Fruit fly (Drosophila melanogaster) whole organism, embryonic: Measurements from ENCODE around the gene isoQC.

Experiments
- Awh ChIP-seq: fragments of 200-800 bp; sonication (Bioruptor generic); IDR thresholded peaks from 2 replicates; pipeline ENCODE4, ENCODE4 v1.3.6; 2022; ENCODE audit warnings: missing biosample characterization, missing genetic modification characterization
- BEAF-32 ChIP-seq: fragments of 200-800 bp; sonication (Bioruptor generic); optimal IDR thresholded peaks from 3 replicates; lab custom pipeline; 2017; ENCODE audit warnings: missing biosample characterization, missing genetic modification characterization, mild to moderate bottlenecking, moderate library complexity, missing genetic modification reagents
- CG10274 ChIP-seq: fragments of 200-800 bp; sonication (Bioruptor generic); optimal IDR thresholded peaks from 3 replicates; lab custom pipeline; 2017; ENCODE audit warnings: missing biosample characterization, mild to moderate bottlenecking, missing genetic modification characterization
- CG10565 ChIP-seq: fragments of 200-800 bp; sonication (Bioruptor generic); optimal IDR thresholded peaks from 3 replicates; lab custom pipeline; 2016; ENCODE audit warnings: missing biosample characterization, mild to moderate bottlenecking, missing genetic modification characterization
- CG10959 ChIP-seq: fragments of 200-800 bp; sonication (Bioruptor generic); IDR thresholded peaks from 2 replicates; pipeline ENCODE4 v1.3.6; 2022; ENCODE audit warnings: missing biosample characterization, missing genetic modification characterization
- CG11093 ChIP-seq: fragments of 200-800 bp; sonication (Bioruptor generic); IDR thresholded peaks from 3 replicates; pipeline ENCODE4 v1.3.6; 2022; ENCODE audit warnings: missing biosample characterization, missing genetic modification characterization
- CG11560 ChIP-seq: fragments of 200-800 bp; sonication (Bioruptor generic); IDR thresholded peaks from 3 replicates; pipeline ENCODE4 v1.3.6; 2022; ENCODE audit warnings: missing biosample characterization, missing genetic modification characterization
- CG14441 ChIP-seq: fragments of 200-800 bp; sonication (Bioruptor generic); IDR thresholded peaks from 2 replicates; pipeline ENCODE4 v1.3.6; 2022; ENCODE audit warnings: missing biosample characterization, missing genetic modification characterization
- CG17829 ChIP-seq: fragments of 200-800 bp; optimal IDR thresholded peaks from 2 replicates; lab custom pipeline; 2019; ENCODE audit warnings: missing biosample characterization, mild to moderate bottlenecking, missing genetic modification characterization, moderate library complexity
- CG1832 ChIP-seq: fragments of 200-800 bp; sonication (Bioruptor generic); optimal IDR thresholded peaks from 2 replicates; lab custom pipeline; 2017; ENCODE audit warnings: missing biosample characterization, mild to moderate bottlenecking, missing genetic modification characterization, inconsistent platforms
- CG18476 ChIP-seq: fragments of 200-800 bp; sonication (Bioruptor generic); optimal IDR thresholded peaks from 2 replicates; lab custom pipeline; 2016; ENCODE audit warnings: missing biosample characterization, mild to moderate bottlenecking, missing genetic modification characterization
- CG18599 ChIP-seq: fragments of 200-800 bp; sonication (Bioruptor generic); optimal IDR thresholded peaks from 3 replicates; lab custom pipeline; 2017; ENCODE audit warnings: missing biosample characterization, missing genetic modification characterization, mild to moderate bottlenecking, moderate library complexity, missing genetic modification reagents
- CG18764 ChIP-seq: fragments of 200-800 bp; sonication (Bioruptor generic); optimal IDR thresholded peaks from 3 replicates; lab custom pipeline; 2016; ENCODE audit warnings: missing biosample characterization, missing genetic modification characterization
- CG2129 ChIP-seq: fragments of 200-800 bp; sonication (Bioruptor generic); IDR thresholded peaks from 2 replicates; pipeline ENCODE4 v1.3.6; 2022; ENCODE audit warnings: missing biosample characterization, missing genetic modification characterization; ENCODE audit not compliant: partially characterized antibody
- CG2678 ChIP-seq: fragments of 200-800 bp; sonication (Bioruptor generic); optimal IDR thresholded peaks from 3 replicates; lab custom pipeline; 2019; ENCODE audit warnings: missing biosample characterization, mild to moderate bottlenecking, missing genetic modification characterization, moderate library complexity
- CG30403 ChIP-seq: fragments of 200-800 bp; sonication (Bioruptor generic); optimal IDR thresholded peaks from 3 replicates; lab custom pipeline; 2016; ENCODE audit warnings: missing biosample characterization, missing genetic modification characterization
- CG31365 ChIP-seq: fragments of 200-800 bp; sonication (Bioruptor generic); optimal IDR thresholded peaks from 2 replicates; lab custom pipeline; 2018; ENCODE audit warnings: missing biosample characterization, mild to moderate bottlenecking, missing genetic modification characterization
- CG33557 ChIP-seq: fragments of 200-800 bp; sonication (Bioruptor generic); optimal IDR thresholded peaks from 2 replicates; lab custom pipeline; 2019; ENCODE audit warnings: missing biosample characterization, mild to moderate bottlenecking, missing genetic modification characterization, moderate library complexity
- CG4820 ChIP-seq: fragments of 200-800 bp; sonication (Bioruptor generic); optimal IDR thresholded peaks from 3 replicates; lab custom pipeline; 2016; ENCODE audit warnings: missing biosample characterization, missing genetic modification characterization
- CG4854 ChIP-seq: fragments of 200-800 bp; sonication (Bioruptor generic); optimal IDR thresholded peaks from 2 replicates; lab custom pipeline; 2016; ENCODE audit warnings: missing biosample characterization, missing genetic modification characterization, inconsistent platforms
- CG6175 ChIP-seq: fragments of 200-800 bp; sonication (Bioruptor generic); IDR thresholded peaks from 3 replicates; pipeline ENCODE4 v1.3.6; 2022; ENCODE audit warnings: missing biosample characterization, missing genetic modification characterization
- CG8290 ChIP-seq, 3 experiments: fragments of 200-800 bp; sonication (Bioruptor generic); optimal IDR thresholded peaks; 2 replicates each; lab custom pipeline; 2016 to 2019; ENCODE audit warnings: missing biosample characterization in 3 of 3, missing genetic modification characterization in 3 of 3, mild to moderate bottlenecking in 2 of 3, moderate library complexity in 1 of 3
- Chrac-16 ChIP-seq: fragments of 200-800 bp; sonication (Bioruptor generic); optimal IDR thresholded peaks from 3 replicates; lab custom pipeline; 2016; ENCODE audit warnings: missing biosample characterization, missing genetic modification characterization
- D ChIP-seq, 2 experiments: fragments of 200-800 bp in 1 of 2; fragments of >200 bp in 1 of 2; sonication (Bioruptor generic) in 1 of 2; optimal IDR thresholded peaks; 2 replicates in 1 of 2; 3 replicates in 1 of 2; lab custom pipeline; 2017; ENCODE audit warnings: mild to moderate bottlenecking in 1 of 2, missing biosample characterization in 1 of 2, missing genetic modification characterization in 1 of 2, missing genetic modification reagents in 1 of 2
- Dek ChIP-seq: fragments of 200-800 bp; sonication (Bioruptor generic); optimal IDR thresholded peaks from 3 replicates; lab custom pipeline; 2019; ENCODE audit warnings: missing biosample characterization, mild to moderate bottlenecking, missing genetic modification characterization, moderate library complexity
- ERR ChIP-seq: fragments of 200-800 bp; sonication (Bioruptor generic); optimal IDR thresholded peaks from 2 replicates; lab custom pipeline; 2016; ENCODE audit warnings: missing biosample characterization, missing genetic modification characterization
- Gsc ChIP-seq: fragments of 200-800 bp; sonication (Bioruptor generic); IDR thresholded peaks from 2 replicates; pipeline ENCODE4 v1.3.6; 2022; ENCODE audit warnings: missing biosample characterization, missing genetic modification characterization
- Hr3 ChIP-seq: fragments of 200-800 bp; sonication (Bioruptor generic); optimal IDR thresholded peaks from 3 replicates; lab custom pipeline; 2016; ENCODE audit warnings: missing biosample characterization, missing genetic modification characterization
- Mes4 ChIP-seq: fragments of 200-800 bp; sonication (Bioruptor generic); optimal IDR thresholded peaks from 2 replicates; lab custom pipeline; 2016; ENCODE audit warnings: missing biosample characterization, missing genetic modification characterization
- Oaz ChIP-seq: fragments of 200-800 bp; sonication (Bioruptor generic); IDR thresholded peaks from 2 replicates; pipeline ENCODE4 v1.3.6; 2022; ENCODE audit warnings: missing biosample characterization, missing genetic modification characterization
- Rx ChIP-seq: fragments of 200-800 bp; sonication (Bioruptor generic); IDR thresholded peaks from 2 replicates; pipeline ENCODE4 v1.3.6; 2022; ENCODE audit warnings: missing biosample characterization, missing genetic modification characterization
- Vsx1 ChIP-seq: fragments of 200-800 bp; sonication (Bioruptor generic); optimal IDR thresholded peaks from 2 replicates; lab custom pipeline; 2017; ENCODE audit warnings: missing biosample characterization, mild to moderate bottlenecking, missing genetic modification characterization, missing genetic modification reagents
- ase ChIP-seq: fragments of 200-800 bp; sonication (Bioruptor generic); IDR thresholded peaks from 3 replicates; pipeline ENCODE4 v1.3.6; 2022; ENCODE audit warnings: missing biosample characterization, missing genetic modification characterization
- bigmax ChIP-seq: fragments of 200-800 bp; sonication (Bioruptor generic); optimal IDR thresholded peaks from 2 replicates; lab custom pipeline; 2018; ENCODE audit warnings: missing biosample characterization, mild to moderate bottlenecking, missing genetic modification characterization
- bsh ChIP-seq, 2 experiments: fragments of 200-800 bp; sonication (Bioruptor generic); optimal IDR thresholded peaks; 2 replicates each; lab custom pipeline; 2017 to 2018; ENCODE audit warnings: mild to moderate bottlenecking in 2 of 2, missing biosample characterization in 2 of 2, missing genetic modification characterization in 2 of 2, moderate library complexity in 1 of 2
- chinmo ChIP-seq: fragments of 200-800 bp; sonication (Bioruptor generic); IDR thresholded peaks from 4 replicates; pipeline ENCODE4 v1.3.6; 2022; ENCODE audit warnings: missing biosample characterization, missing genetic modification characterization; ENCODE audit not compliant: partially characterized antibody
- da ChIP-seq: fragments of 200-800 bp; sonication (Bioruptor generic); optimal IDR thresholded peaks from 2 replicates; lab custom pipeline; 2016; ENCODE audit warnings: missing biosample characterization, missing genetic modification characterization
- dan ChIP-seq: fragments of 200-800 bp; sonication (Bioruptor generic); IDR thresholded peaks from 2 replicates; pipeline ENCODE4 v1.3.6; 2022; ENCODE audit warnings: missing biosample characterization, missing genetic modification characterization
- disco-r ChIP-seq: fragments of 200-800 bp; sonication (Bioruptor generic); optimal IDR thresholded peaks from 2 replicates; lab custom pipeline; 2016; ENCODE audit warnings: missing biosample characterization, missing genetic modification characterization
- lov ChIP-seq, 2 experiments: fragments of 200-800 bp in 1 of 2; fragments of >200 bp in 1 of 2; sonication (Bioruptor generic) in 1 of 2; IDR thresholded peaks in 1 of 2; optimal IDR thresholded peaks in 1 of 2; 2 replicates in 1 of 2; 3 replicates in 1 of 2; pipeline versions ENCODE4 v1.3.6 to Lab custom; 2017 to 2022; ENCODE audit warnings: missing biosample characterization in 1 of 2, missing genetic modification characterization in 1 of 2
- mirr ChIP-seq: fragments of 200-800 bp; sonication (Bioruptor generic); optimal IDR thresholded peaks from 3 replicates; lab custom pipeline; 2018; ENCODE audit warnings: missing biosample characterization, mild to moderate bottlenecking, missing genetic modification characterization
- phol ChIP-seq: fragments of 200-800 bp; sonication (Bioruptor generic); optimal IDR thresholded peaks from 3 replicates; lab custom pipeline; 2018; ENCODE audit warnings: missing biosample characterization, mild to moderate bottlenecking, missing genetic modification characterization, moderate library complexity
- prd ChIP-seq, 3 experiments: fragments of >200 bp in 2 of 3; fragments of 200-800 bp in 1 of 3; sonication (Bioruptor generic) in 1 of 3; optimal IDR thresholded peaks in 2 of 3; IDR thresholded peaks in 1 of 3; 2 replicates in 2 of 3; 3 replicates in 1 of 3; pipeline versions ENCODE4 v1.3.6 to Lab custom; 2017 to 2022; ENCODE audit warnings: missing biosample characterization in 1 of 3, missing genetic modification characterization in 1 of 3
- pzg ChIP-seq: fragments of 200-800 bp; sonication (Bioruptor generic); optimal IDR thresholded peaks from 3 replicates; lab custom pipeline; 2018; ENCODE audit warnings: missing biosample characterization, mild to moderate bottlenecking, missing genetic modification characterization, moderate library complexity
- sens-2 ChIP-seq: fragments of 200-800 bp; sonication (Bioruptor generic); IDR thresholded peaks from 2 replicates; pipeline ENCODE4 v1.3.6; 2022; ENCODE audit warnings: missing biosample characterization, missing genetic modification characterization
- sima ChIP-seq: fragments of 200-800 bp; sonication (Bioruptor generic); optimal IDR thresholded peaks from 2 replicates; lab custom pipeline; 2016; ENCODE audit warnings: missing biosample characterization, missing genetic modification characterization
- trh ChIP-seq: fragments of 200-800 bp; sonication (Bioruptor generic); optimal IDR thresholded peaks from 2 replicates; lab custom pipeline; 2016; ENCODE audit warnings: missing biosample characterization, missing genetic modification characterization
- z ChIP-seq: fragments of 200-800 bp; sonication (Bioruptor generic); IDR thresholded peaks from 3 replicates; pipeline ENCODE4 v1.3.6; 2022; ENCODE audit warnings: missing biosample characterization, missing genetic modification characterization
- zf30C ChIP-seq: fragments of 200-800 bp; sonication (Bioruptor generic); optimal IDR thresholded peaks from 3 replicates; lab custom pipeline; 2018; ENCODE audit warnings: missing biosample characterization, mild to moderate bottlenecking, missing genetic modification characterization

Gene isoQC

dm6 chr3L:20474789-20475208 lies 533 bp downstream of the isoQC start (continued):
- peak; percentile 79 for TF ChIP-seq mirr (GFP tag; lab: Kevin White, UChicago)
- TF ChIP-seq CG2678 (tag; lab: Kevin White, UChicago): peak; percentile 89
- TF ChIP-seq CG1832: no peak
- TF ChIP-seq Rx (GFP tag; lab: Robert Waterston, UW): no peak
- peak; percentile 82 for TF ChIP-seq phol
- TF ChIP-seq Dek (tag; lab: Kevin White, UChicago): peak; percentile 87
- TF ChIP-seq sima: peak; percentile 59
- TF ChIP-seq CG31365 (tag; lab: Kevin White, UChicago): peak; percentile 69
- peak; percentile 92 for TF ChIP-seq CG30403 (GFP tag; lab: Kevin White, UChicago)
- TF ChIP-seq chinmo: no peak
- TF ChIP-seq CG18764 (GFP tag; lab: Kevin White, UChicago): peak; percentile 84
- no peak for TF ChIP-seq dan (GFP tag; lab: Robert Waterston, UW)
- peak; percentile 74 for TF ChIP-seq CG4820 (GFP tag; lab: Kevin White, UChicago)
- TF ChIP-seq D (optimal IDR thresholded peaks at IDR 0.05; lab: Kevin White, UChicago): no peak
- TF ChIP-seq D (GFP tag; optimal IDR thresholded peaks at IDR 0.05; lab: Kevin White, UChicago): peak; percentile 72
- TF ChIP-seq CG11093 (GFP tag; lab: Robert Waterston, UW): peak; percentile 69; the same call in 2 of the 3 replicates
- peak; percentile 53 for TF ChIP-seq Vsx1 (GFP tag; lab: Kevin White, UChicago)
- no peak for TF ChIP-seq ase (GFP tag; lab: Robert Waterston, UW)
- no peak for TF ChIP-seq CG14441 (GFP tag; lab: Robert Waterston, UW)
- peak; percentile 60 for TF ChIP-seq CG10274
- TF ChIP-seq Oaz: no peak
- TF ChIP-seq Hr3 (GFP tag; lab: Kevin White, UChicago): peak; percentile 90
- no peak for TF ChIP-seq CG10565 (GFP tag; lab: Kevin White, UChicago)
- no peak for TF ChIP-seq CG2129
- peak; percentile 92 for TF ChIP-seq CG18599
- no peak for TF ChIP-seq CG6175 (GFP tag; lab: Robert Waterston, UW)
- TF ChIP-seq trh (GFP tag; lab: Kevin White, UChicago): peak; percentile 84
- TF ChIP-seq z (GFP tag; lab: Robert Waterston, UW): no peak
- TF ChIP-seq CG8290 (GFP tag; optimal IDR thresholded peaks at IDR 0.05; lab: Kevin White, UChicago): peak; percentile 63
- peak; percentile 40 to 95 for TF ChIP-seq CG8290 (tag; optimal IDR thresholded peaks at IDR 0.05; lab: Kevin White, UChicago)
- TF ChIP-seq lov (optimal IDR thresholded peaks at IDR 0.05; lab: Kevin White, UChicago): no peak
- no peak for TF ChIP-seq lov (GFP tag; IDR thresholded peaks at IDR 0.05; lab: Robert Waterston, UW)
- TF ChIP-seq CG33557 (GFP tag; lab: Kevin White, UChicago): peak; percentile 69
- TF ChIP-seq Gsc (GFP tag; lab: Robert Waterston, UW): no peak
- TF ChIP-seq pzg: peak; percentile 76
- TF ChIP-seq sens-2 (GFP tag; lab: Robert Waterston, UW): no peak
- TF ChIP-seq zf30C (GFP tag; lab: Kevin White, UChicago): no peak
- no peak for TF ChIP-seq bigmax (GFP tag; lab: Kevin White, UChicago)
- peak; percentile 80 for TF ChIP-seq CG4854 (GFP tag; lab: Kevin White, UChicago)
- TF ChIP-seq CG11560: no peak
- peak; percentile 60 for TF ChIP-seq ERR (GFP tag; lab: Kevin White, UChicago)
- peak; percentile 88 for TF ChIP-seq Chrac-16 (GFP tag; lab: Kevin White, UChicago)
- TF ChIP-seq da (GFP tag; lab: Kevin White, UChicago): peak; percentile 71
- no peak for TF ChIP-seq CG10959 (GFP tag; lab: Robert Waterston, UW)
- TF ChIP-seq prd (optimal IDR thresholded peaks at IDR 0.05; lab: Kevin White, UChicago): no peak
- TF ChIP-seq prd (GFP tag; IDR thresholded peaks at IDR 0.05; lab: Robert Waterston, UW): no peak
- TF ChIP-seq bsh (GFP tag; optimal IDR thresholded peaks at IDR 0.05; lab: Kevin White, UChicago): peak in 1 of 2 experiments; percentile 79
- peak; percentile 67 for TF ChIP-seq Mes4 (GFP tag; lab: Kevin White, UChicago)
- peak; percentile 80 for TF ChIP-seq CG17829
- peak; percentile 31 for TF ChIP-seq BEAF-32 (GFP tag; lab: Kevin White, UChicago)
- peak; percentile 29 for TF ChIP-seq disco-r (GFP tag; lab: Kevin White, UChicago)
- no peak for TF ChIP-seq Awh (GFP tag; lab: Robert Waterston, UW)
- TF ChIP-seq CG18476 (GFP tag; lab: Kevin White, UChicago): peak; percentile 86
